Fruit fly (Drosophila melanogaster) whole organism, embryonic: Measurements from ENCODE around the gene ZIPIC.

Experiments used
- CG10209 ChIP-seq: fragments of 200-800 bp; sonication (Bioruptor generic); optimal IDR thresholded peaks from 3 replicates; lab custom pipeline; 2017; ENCODE audit warnings: missing biosample characterization, mild to moderate bottlenecking, missing genetic modification characterization, missing genetic modification reagents
- CG10462 ChIP-seq: fragments of 200-800 bp; sonication (Bioruptor generic); optimal IDR thresholded peaks from 2 replicates; lab custom pipeline; 2016; ENCODE audit warnings: missing biosample characterization, missing genetic modification characterization
- CG10543 ChIP-seq: fragments of 200-800 bp; sonication (Bioruptor generic); optimal IDR thresholded peaks from 3 replicates; lab custom pipeline; 2017; ENCODE audit warnings: missing biosample characterization, mild to moderate bottlenecking, missing genetic modification characterization, moderate library complexity
- CG11456 ChIP-seq: fragments of 200-800 bp; sonication (Bioruptor generic); IDR thresholded peaks from 3 replicates; pipeline ENCODE4 v1.3.6; 2022; ENCODE audit warnings: missing biosample characterization, missing genetic modification characterization
- CG12071 ChIP-seq: fragments of 200-800 bp; sonication (Bioruptor generic); optimal IDR thresholded peaks from 3 replicates; lab custom pipeline; 2018; ENCODE audit warnings: missing biosample characterization, mild to moderate bottlenecking, missing genetic modification characterization
- CG13123 ChIP-seq: fragments of 200-800 bp; sonication (Bioruptor generic); optimal IDR thresholded peaks from 2 replicates; lab custom pipeline; 2016; ENCODE audit warnings: missing biosample characterization, missing genetic modification characterization
- CG13624 ChIP-seq: fragments of 200-800 bp; sonication (Bioruptor generic); optimal IDR thresholded peaks from 2 replicates; lab custom pipeline; 2016; ENCODE audit warnings: missing biosample characterization, missing genetic modification characterization
- CG14441 ChIP-seq: fragments of 200-800 bp; sonication (Bioruptor generic); IDR thresholded peaks from 2 replicates; pipeline ENCODE4 v1.3.6; 2022; ENCODE audit warnings: missing biosample characterization, missing genetic modification characterization
- CG17802 ChIP-seq: fragments of 200-800 bp; sonication (Bioruptor generic); optimal IDR thresholded peaks from 2 replicates; lab custom pipeline; 2018; ENCODE audit warnings: missing biosample characterization, mild to moderate bottlenecking, missing genetic modification characterization, moderate library complexity
- CG33213 ChIP-seq: fragments of 200-800 bp; sonication (Bioruptor generic); optimal IDR thresholded peaks from 3 replicates; lab custom pipeline; 2016; ENCODE audit warnings: missing biosample characterization, missing genetic modification characterization
- CG34376 ChIP-seq: fragments of 200-800 bp; sonication (Bioruptor generic); optimal IDR thresholded peaks from 2 replicates; lab custom pipeline; 2018; ENCODE audit warnings: missing biosample characterization, mild to moderate bottlenecking, missing genetic modification characterization
- CG4854 ChIP-seq: fragments of 200-800 bp; sonication (Bioruptor generic); optimal IDR thresholded peaks from 2 replicates; lab custom pipeline; 2016; ENCODE audit warnings: missing biosample characterization, missing genetic modification characterization, inconsistent platforms
- CG5180 ChIP-seq: fragments of 200-800 bp; sonication (Bioruptor generic); optimal IDR thresholded peaks from 3 replicates; lab custom pipeline; 2017; ENCODE audit warnings: missing biosample characterization, missing genetic modification characterization, mild to moderate bottlenecking, moderate library complexity, missing genetic modification reagents
- CG6272 ChIP-seq: fragments of 200-800 bp; sonication (Bioruptor generic); IDR thresholded peaks from 2 replicates; pipeline ENCODE4 v1.3.6; 2022; ENCODE audit warnings: missing biosample characterization, missing genetic modification characterization
- CG6791 ChIP-seq: fragments of 200-800 bp; sonication (Bioruptor generic); IDR thresholded peaks from 3 replicates; pipeline ENCODE4 v1.3.6; 2022; ENCODE audit warnings: missing biosample characterization, missing genetic modification characterization; ENCODE audit not compliant: partially characterized antibody
- CG7786 ChIP-seq: fragments of 200-800 bp; sonication (Bioruptor generic); optimal IDR thresholded peaks from 2 replicates; lab custom pipeline; 2016; ENCODE audit warnings: missing biosample characterization, missing genetic modification characterization
- CG7839 ChIP-seq: fragments of 200-800 bp; sonication (Bioruptor generic); optimal IDR thresholded peaks from 3 replicates; lab custom pipeline; 2018; ENCODE audit warnings: missing biosample characterization, mild to moderate bottlenecking, missing genetic modification characterization, moderate library complexity
- Deaf1 ChIP-seq: fragments of 200-800 bp; optimal IDR thresholded peaks from 3 replicates; lab custom pipeline; 2019; ENCODE audit warnings: missing biosample characterization, mild to moderate bottlenecking, missing genetic modification characterization, moderate library complexity
- Hmx ChIP-seq: fragments of 200-800 bp; sonication (Bioruptor generic); optimal IDR thresholded peaks from 2 replicates; lab custom pipeline; 2016; ENCODE audit warnings: missing biosample characterization, missing genetic modification characterization
- NK7.1 ChIP-seq: fragments of 200-800 bp; sonication (Bioruptor generic); optimal IDR thresholded peaks from 3 replicates; lab custom pipeline; 2016; ENCODE audit warnings: missing biosample characterization, missing genetic modification characterization
- Opbp ChIP-seq: fragments of 200-800 bp; sonication (Bioruptor generic); IDR thresholded peaks from 3 replicates; pipeline ENCODE4 v1.3.6; 2022; ENCODE audit warnings: missing biosample characterization, missing genetic modification characterization; ENCODE audit not compliant: partially characterized antibody
- Side ChIP-seq: fragments of 200-800 bp; sonication (Bioruptor generic); optimal IDR thresholded peaks from 2 replicates; lab custom pipeline; 2016; ENCODE audit warnings: missing biosample characterization, missing genetic modification characterization
- Sry-β ChIP-seq: fragments of 200-800 bp; sonication (Bioruptor generic); optimal IDR thresholded peaks from 2 replicates; lab custom pipeline; 2018; ENCODE audit warnings: missing biosample characterization, mild to moderate bottlenecking, missing genetic modification characterization, moderate library complexity
- Taf1 ChIP-seq: fragments of 200-800 bp; sonication (Bioruptor generic); IDR thresholded peaks from 2 replicates; pipeline ENCODE4 v1.3.6; 2022; ENCODE audit warnings: missing biosample characterization, missing genetic modification characterization
- YL-1 ChIP-seq: fragments of 200-800 bp; sonication (Bioruptor generic); optimal IDR thresholded peaks from 3 replicates; lab custom pipeline; 2017; ENCODE audit warnings: missing biosample characterization, mild to moderate bottlenecking, missing genetic modification characterization
- ato ChIP-seq: fragments of 200-800 bp; sonication (Bioruptor generic); IDR thresholded peaks from 2 replicates; pipeline ENCODE4 v1.3.6; 2022; ENCODE audit warnings: missing biosample characterization, missing genetic modification characterization; ENCODE audit not compliant: partially characterized antibody
- bsh ChIP-seq, 2 experiments: fragments of 200-800 bp; sonication (Bioruptor generic); optimal IDR thresholded peaks; 2 replicates each; lab custom pipeline; 2017 to 2018; ENCODE audit warnings: mild to moderate bottlenecking in 2 of 2, missing biosample characterization in 2 of 2, missing genetic modification characterization in 2 of 2, moderate library complexity in 1 of 2
- corto ChIP-seq: fragments of 200-800 bp; sonication (Bioruptor generic); optimal IDR thresholded peaks from 2 replicates; lab custom pipeline; 2016; ENCODE audit warnings: missing biosample characterization, mild to moderate bottlenecking, missing genetic modification characterization, moderate library complexity
- eve ChIP-seq, 2 experiments: fragments of >200 bp; optimal IDR thresholded peaks; 2 replicates each; lab custom pipeline; 2017; ENCODE audit warnings: missing biosample characterization in 2 of 2, missing genetic modification characterization in 2 of 2
- exex ChIP-seq: fragments of 200-800 bp; sonication (Bioruptor generic); optimal IDR thresholded peaks from 4 replicates; lab custom pipeline; 2018; ENCODE audit warnings: missing biosample characterization, mild to moderate bottlenecking, missing genetic modification characterization, moderate library complexity
- grau ChIP-seq: fragments of 200-800 bp; optimal IDR thresholded peaks from 3 replicates; lab custom pipeline; 2019; ENCODE audit warnings: missing biosample characterization, mild to moderate bottlenecking, missing genetic modification characterization, moderate library complexity
- hb ChIP-seq: fragments of 200-800 bp; sonication (Bioruptor generic); IDR thresholded peaks from 3 replicates; pipeline ENCODE4 v1.3.6; 2022; ENCODE audit warnings: missing biosample characterization, missing genetic modification characterization; ENCODE audit not compliant: partially characterized antibody
- kni ChIP-seq: fragments of 200-800 bp; sonication (Bioruptor generic); optimal IDR thresholded peaks from 3 replicates; lab custom pipeline; 2017; ENCODE audit warnings: mild to moderate bottlenecking, missing biosample characterization, missing genetic modification reagents, missing genetic modification characterization
- lola ChIP-seq, 3 experiments: fragments of >200 bp in 2 of 3; fragments of 200-800 bp in 1 of 3; sonication (Bioruptor generic) in 1 of 3; optimal IDR thresholded peaks; 2 replicates each; lab custom pipeline; 2017 to 2019; ENCODE audit warnings: missing biosample characterization in 3 of 3, missing genetic modification characterization in 3 of 3, mild to moderate bottlenecking in 1 of 3, moderate library complexity in 1 of 3
- nerfin-1 ChIP-seq: fragments of 200-800 bp; sonication (Bioruptor generic); optimal IDR thresholded peaks from 3 replicates; lab custom pipeline; 2019; ENCODE audit warnings: missing biosample characterization, mild to moderate bottlenecking, missing genetic modification characterization, moderate library complexity
- pum ChIP-seq: fragments of 200-800 bp; sonication (Bioruptor generic); optimal IDR thresholded peaks from 2 replicates; lab custom pipeline; 2016; ENCODE audit warnings: missing biosample characterization, missing genetic modification characterization
- sens ChIP-seq: fragments of 200-800 bp; sonication (Bioruptor generic); peaks from one replicate; lab custom pipeline; 2016; ENCODE audit warnings: missing biosample characterization, missing genetic modification characterization
- sqz ChIP-seq: fragments of 200-800 bp; sonication (Bioruptor generic); optimal IDR thresholded peaks from 3 replicates; lab custom pipeline; 2018; ENCODE audit warnings: missing biosample characterization, mild to moderate bottlenecking, missing genetic modification characterization
- toy ChIP-seq: fragments of 200-800 bp; sonication (Bioruptor generic); IDR thresholded peaks from 2 replicates; pipeline ENCODE4 v1.3.6; 2022; ENCODE audit warnings: missing biosample characterization, missing genetic modification characterization
- trem ChIP-seq: fragments of 200-800 bp; optimal IDR thresholded peaks from 3 replicates; lab custom pipeline; 2019; ENCODE audit warnings: missing biosample characterization, mild to moderate bottlenecking, missing genetic modification characterization, moderate library complexity
- vfl ChIP-seq: fragments of 200-800 bp; sonication (Bioruptor generic); optimal IDR thresholded peaks from 2 replicates; lab custom pipeline; 2016; ENCODE audit warnings: missing biosample characterization, missing genetic modification characterization
- zen ChIP-seq: fragments of 200-800 bp; sonication (Bioruptor generic); optimal IDR thresholded peaks from 3 replicates; lab custom pipeline; 2018; ENCODE audit warnings: missing biosample characterization, mild to moderate bottlenecking, missing genetic modification characterization, moderate library complexity
- zen2 ChIP-seq: fragments of 200-800 bp; sonication (Bioruptor generic); IDR thresholded peaks from 3 replicates; pipeline ENCODE4 v1.3.6; 2022; ENCODE audit warnings: missing biosample characterization, missing genetic modification characterization; ENCODE audit not compliant: partially characterized antibody
- zfh1 ChIP-seq: fragments of 200-800 bp; sonication (Bioruptor generic); IDR thresholded peaks from 3 replicates; pipeline ENCODE4 v1.3.6; 2022; ENCODE audit warnings: missing biosample characterization, missing genetic modification characterization

ZIPIC gene

dm6 chr3R:30046029-30047001, 9.6 kb upstream of the ZIPIC start, which contains the start of the genes RpL32 and CG7943 (continued):
- TF ChIP-seq CG10209 (GFP tag; lab: Kevin White, UChicago) = peak; percentile 90
- peak; percentile 92 for TF ChIP-seq CG4854 (GFP tag; lab: Kevin White, UChicago)
- TF ChIP-seq bsh (GFP tag; optimal IDR thresholded peaks at IDR 0.05; lab: Kevin White, UChicago) = peak in 1 of 2 experiments; percentile 84
- peak; percentile 97 for TF ChIP-seq Side (GFP tag; lab: Kevin White, UChicago)
- peak; percentile 92 for TF ChIP-seq CG14441
- peak; percentile 95 for TF ChIP-seq NK7.1 (GFP tag; lab: Kevin White, UChicago)
- TF ChIP-seq CG11456 = peak; percentile 96
- TF ChIP-seq kni (GFP tag; lab: Kevin White, UChicago) = peak; percentile 92

dm6 chr3R:30043139-30043744, 6.6 kb upstream of the ZIPIC start, which contains the start of gene Sry-delta:
Gene Sry-delta (plus strand): TSS chr3R:30043341.
- peak; percentile 85 for TF ChIP-seq CG7786 (GFP tag; lab: Kevin White, UChicago)
- TF ChIP-seq lola (GFP tag; optimal IDR thresholded peaks at IDR 0.05; lab: Kevin White, UChicago) = peak in 1 of 3 experiments; percentile 34
- TF ChIP-seq nerfin-1 (tag; lab: Kevin White, UChicago) = peak; percentile 64
- TF ChIP-seq zen (tag; lab: Kevin White, UChicago) = peak; percentile 80
- TF ChIP-seq corto (GFP tag; lab: Kevin White, UChicago) = no peak
- peak; percentile 62 for TF ChIP-seq CG10543 (GFP tag; lab: Kevin White, UChicago)
- peak; percentile 96 for TF ChIP-seq sens (GFP tag; lab: Kevin White, UChicago)
- peak; percentile 90 for TF ChIP-seq CG33213 (GFP tag; lab: Kevin White, UChicago)
- TF ChIP-seq CG13624 = peak; percentile 90
- TF ChIP-seq toy (GFP tag; lab: Robert Waterston, UW) = no peak
- TF ChIP-seq Taf1 = peak; percentile 67; the same call in 1 of the 2 replicates
- no peak for TF ChIP-seq sqz (GFP tag; lab: Kevin White, UChicago)
- TF ChIP-seq Sry-β (GFP tag; lab: Kevin White, UChicago) = peak; percentile 83
- peak; percentile 72 for TF ChIP-seq CG34376 (GFP tag; lab: Kevin White, UChicago)
- TF ChIP-seq hb (GFP tag; lab: Robert Waterston, UW) = peak; percentile 60; the same call in 2 of the 3 replicates
- peak; percentile 83 for TF ChIP-seq CG17802
- no peak for TF ChIP-seq CG12071 (GFP tag; lab: Kevin White, UChicago)
- TF ChIP-seq ato (GFP tag; lab: Robert Waterston, UW) = peak; percentile 64; the same call in 1 of the 2 replicates
- no peak for TF ChIP-seq eve (GFP tag; optimal IDR thresholded peaks at IDR 0.05; lab: Kevin White, UChicago)
- peak; percentile 92 for TF ChIP-seq vfl (GFP tag; lab: Kevin White, UChicago)
- TF ChIP-seq Side (GFP tag; lab: Kevin White, UChicago) = peak; percentile 90
- TF ChIP-seq CG13123 (GFP tag; lab: Kevin White, UChicago) = peak; percentile 40
- TF ChIP-seq CG6272 (GFP tag; lab: Robert Waterston, UW) = peak; percentile 69
- TF ChIP-seq CG5180 (GFP tag; lab: Kevin White, UChicago) = no peak
- TF ChIP-seq zen2 (GFP tag; lab: Robert Waterston, UW) = no peak; the same call in 2 of the 3 replicates
- peak; percentile 76 for TF ChIP-seq CG6791 (GFP tag; lab: Robert Waterston, UW)
- peak; percentile 73; the same call in 2 of the 3 replicates for TF ChIP-seq zfh1 (GFP tag; lab: Robert Waterston, UW)
- peak; percentile 87 for TF ChIP-seq Opbp (GFP tag; lab: Robert Waterston, UW)
- TF ChIP-seq trem (tag; lab: Kevin White, UChicago) = peak; percentile 83
- TF ChIP-seq YL-1 = peak; percentile 98
- TF ChIP-seq pum (GFP tag; lab: Kevin White, UChicago) = peak; percentile 86
- peak; percentile 69 for TF ChIP-seq CG4854 (GFP tag; lab: Kevin White, UChicago)
- no peak for TF ChIP-seq exex (tag; lab: Kevin White, UChicago)
- TF ChIP-seq Hmx = no peak
- TF ChIP-seq grau (tag; lab: Kevin White, UChicago) = peak; percentile 70
- TF ChIP-seq CG7839 (tag; lab: Kevin White, UChicago) = no peak
- TF ChIP-seq Deaf1 (tag; lab: Kevin White, UChicago) = no peak
- TF ChIP-seq CG10462 (GFP tag; lab: Kevin White, UChicago) = peak; percentile 67
